Fruit fly (Drosophila melanogaster): ENCODE measurements around the gene CG18787.

CG18787 gene

DNA sequence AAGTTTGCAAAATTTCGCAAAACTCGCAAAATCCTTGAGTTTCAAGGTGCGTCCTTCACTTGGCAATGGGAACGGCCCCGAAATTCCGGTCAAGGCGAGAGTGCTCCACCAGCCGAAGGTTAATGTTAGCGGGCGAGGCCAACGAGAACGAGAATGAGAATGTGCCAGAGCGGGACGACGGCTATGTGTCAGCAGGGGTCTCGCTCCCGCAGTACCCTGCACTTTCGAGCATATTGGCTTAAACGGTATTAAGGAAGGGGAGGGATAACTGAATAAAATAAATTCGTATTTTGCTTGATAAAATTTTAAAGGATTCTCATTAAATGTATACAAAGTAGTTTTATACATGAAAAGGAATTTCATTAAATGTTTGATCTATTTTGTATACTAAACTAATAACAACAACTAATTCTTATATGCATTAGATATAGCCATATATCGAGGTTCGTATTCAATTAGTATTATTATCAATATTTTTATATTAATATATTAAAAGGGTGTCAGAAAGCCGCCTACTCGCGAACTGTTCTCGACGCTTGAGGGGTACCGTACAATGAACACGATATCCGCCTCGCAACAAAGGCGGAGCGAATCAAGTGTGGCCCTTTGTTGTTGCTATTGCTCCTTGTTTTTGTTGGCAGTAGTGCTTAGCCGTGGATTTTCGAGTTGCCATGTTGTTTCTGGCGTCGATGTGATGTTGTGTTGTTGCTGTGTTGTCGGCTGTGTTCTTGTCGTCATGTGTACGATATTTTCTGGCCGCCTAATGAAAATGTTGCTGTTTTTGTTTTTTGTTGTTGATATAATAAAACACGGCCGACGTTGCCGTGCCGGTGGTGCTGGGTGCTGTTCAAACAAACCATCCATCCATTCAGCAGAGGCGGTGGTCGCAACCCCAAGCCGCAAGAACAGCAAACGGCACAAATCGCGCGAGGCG lies 7.5 kb upstream of the CG18787 start (continued):
- TF ChIP-seq ac (GFP tag; optimal IDR thresholded peaks at IDR 0.05) (peak; percentile 37), Stat92E (GFP tag; optimal IDR thresholded peaks at IDR 0.05) (peak in 1 of 3 experiments; percentile 73), D (optimal IDR thresholded peaks at IDR 0.05) (no peak), D (GFP tag; optimal IDR thresholded peaks at IDR 0.05) (peak; percentile 97), CG14667 (GFP tag; IDR thresholded peaks at IDR 0.05) (no peak), MTF-1 (GFP tag; optimal IDR thresholded peaks at IDR 0.05; ENCODE audit: borderline replicate concordance) (peak; percentile 55), repo (GFP tag; optimal IDR thresholded peaks at IDR 0.05) (peak; percentile 15), Elba2 (GFP tag; optimal IDR thresholded peaks at IDR 0.05) (no peak), Hand (GFP tag; optimal IDR thresholded peaks at IDR 0.05) (peak; percentile 94), crol (GFP tag; IDR thresholded peaks at IDR 0.05) (no peak), Scr (GFP tag; IDR thresholded peaks at IDR 0.05; ENCODE audit: partially characterized antibody) (no peak), h (optimal IDR thresholded peaks at IDR 0.05) (no peak), CG12219 (GFP tag; optimal IDR thresholded peaks at IDR 0.05) (peak; percentile 74), zfh1 (GFP tag; IDR thresholded peaks at IDR 0.05) (no peak), CG13287 (GFP tag; IDR thresholded peaks at IDR 0.05; ENCODE audit: partially characterized antibody) (no peak), klu (GFP tag; IDR thresholded peaks at IDR 0.05) (no peak), Trl (optimal IDR thresholded peaks at IDR 0.05) (no peak), Trl (GFP tag; optimal IDR thresholded peaks at IDR 0.05) (peak; percentile 59), run (tag; optimal IDR thresholded peaks at IDR 0.05) (peak; percentile 88), Bgb (GFP tag; IDR thresholded peaks at IDR 0.05; ENCODE audit: partially characterized antibody) (no peak), GATAe (GFP tag; conservative IDR thresholded peaks at IDR 0.05) (no peak), nmo (GFP tag; optimal IDR thresholded peaks at IDR 0.05) (peak; percentile 99), odd (GFP tag; optimal IDR thresholded peaks at IDR 0.05) (peak; percentile 97), sens (GFP tag) (peak; percentile 92), CG4617 (GFP tag; optimal IDR thresholded peaks at IDR 0.05; ENCODE audit: borderline replicate concordance) (peak; percentile 54), CG1832 (GFP tag; optimal IDR thresholded peaks at IDR 0.05) (peak; percentile 94), CG6654 (GFP tag; optimal IDR thresholded peaks at IDR 0.05) (peak; percentile 83), cwo (GFP tag; optimal IDR thresholded peaks at IDR 0.05) (peak; percentile 86), ro (GFP tag; IDR thresholded peaks at IDR 0.05) (no peak), Dip2 (GFP tag; IDR thresholded peaks at IDR 0.05) (no peak), Hey (tag; optimal IDR thresholded peaks at IDR 0.05) (peak; percentile 31), CG17802 (tag; optimal IDR thresholded peaks at IDR 0.05) (peak; percentile 53), CG12236 (GFP tag; optimal IDR thresholded peaks at IDR 0.05) (no peak), CG12299 (tag; optimal IDR thresholded peaks at IDR 0.05) (peak; percentile 89), zfh2 (GFP tag; optimal IDR thresholded peaks at IDR 0.05) (peak; percentile 3), CG10321 (GFP tag; IDR thresholded peaks at IDR 0.05) (no peak), HmgZ (tag; optimal IDR thresholded peaks at IDR 0.05) (no peak), Lpt (GFP tag; optimal IDR thresholded peaks at IDR 0.05) (no peak), pfk (GFP tag; optimal IDR thresholded peaks at IDR 0.05) (no peak), CG12155 (GFP tag; optimal IDR thresholded peaks at IDR 0.05) (peak; percentile 90), da (GFP tag; optimal IDR thresholded peaks at IDR 0.05) (no peak), Nf-YA (GFP tag; IDR thresholded peaks at IDR 0.05) (no peak), CG18599 (GFP tag; optimal IDR thresholded peaks at IDR 0.05) (peak; percentile 96), CG15479 (GFP tag; optimal IDR thresholded peaks at IDR 0.05) (no peak), gsb-n (tag; optimal IDR thresholded peaks at IDR 0.05) (peak; percentile 95), Sry-δ (GFP tag; optimal IDR thresholded peaks at IDR 0.05) (no peak), CG10543 (GFP tag; optimal IDR thresholded peaks at IDR 0.05) (peak; percentile 31), CG13775 (GFP tag; optimal IDR thresholded peaks at IDR 0.05) (peak; percentile 96), lmd (GFP tag; IDR thresholded peaks at IDR 0.05) (no peak)

All from whole organism, embryonic.